Worm (Caenorhabditis elegans): ENCODE measurements around the gene C30G12.6.

C30G12.6 gene

DNA sequence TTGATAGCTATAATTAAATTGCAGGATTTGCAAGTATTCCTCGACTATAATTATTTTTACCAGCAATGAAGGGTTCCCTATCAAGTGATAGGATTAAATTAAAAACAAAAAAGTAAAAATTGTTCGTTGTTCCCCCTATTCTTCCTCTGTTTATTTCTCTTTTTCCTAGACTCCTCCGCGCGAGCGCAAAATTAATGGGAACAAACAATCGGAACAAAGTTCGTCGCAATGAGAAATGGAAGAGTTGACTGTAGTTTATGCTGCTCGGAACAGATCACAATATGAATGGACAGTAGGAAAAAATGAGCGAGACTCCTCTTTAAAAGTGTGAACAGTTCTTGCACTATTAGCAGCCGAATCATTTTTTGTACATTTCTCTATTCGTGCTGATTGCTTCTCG lies 44.9 kb upstream of the C30G12.6 start:
- TF ChIP-seq hlh-30 (tag; optimal IDR thresholded peaks at IDR 0.05; ENCODE audit: insufficient read depth), result no peak
- TF ChIP-seq hlh-8 (tag; optimal IDR thresholded peaks at IDR 0.05), result no peak
- no peak for TF ChIP-seq unc-86 (tag; optimal IDR thresholded peaks at IDR 0.05)
- TF ChIP-seq ceh-14 (tag; optimal IDR thresholded peaks at IDR 0.05), result no peak
- TF ChIP-seq ceh-48 (tag; optimal IDR thresholded peaks at IDR 0.05), result no peak
- no peak for TF ChIP-seq ceh-19 (GFP tag; optimal IDR thresholded peaks at IDR 0.05)

DNA sequence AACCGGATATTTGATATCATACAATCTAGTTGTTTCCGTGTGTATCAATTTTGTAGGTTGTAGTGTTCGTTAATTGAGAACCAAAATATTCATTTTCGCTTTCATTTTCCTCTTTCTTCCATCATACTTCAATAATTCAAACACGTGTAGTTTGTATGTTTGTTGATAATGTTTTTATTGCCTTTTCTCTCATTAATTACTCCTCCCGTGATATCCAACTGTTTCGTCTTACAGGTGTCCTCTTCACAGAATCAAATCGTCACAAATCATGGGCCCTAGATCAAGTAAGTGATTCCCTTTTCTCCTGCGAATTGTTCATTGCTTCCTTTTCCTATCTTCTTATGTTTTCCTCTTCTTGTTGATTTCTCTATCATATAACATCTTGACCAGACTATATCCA lies 43.2 kb upstream of the C30G12.6 start, which contains the start of gene nhr-21:
Gene nhr-21 (plus strand): TSS at position 235 of the 400 bp plus-strand sequence.
- TF ChIP-seq ceh-19 (GFP tag; optimal IDR thresholded peaks at IDR 0.05), result no peak
- no peak for TF ChIP-seq pat-9 (tag; optimal IDR thresholded peaks at IDR 0.05)
- no peak for TF ChIP-seq ttx-3 (tag; optimal IDR thresholded peaks at IDR 0.05)
- no peak for TF ChIP-seq nhr-11 (tag; optimal IDR thresholded peaks at IDR 0.05)
- TF ChIP-seq ceh-24 (tag; optimal IDR thresholded peaks at IDR 0.05), result no peak
- no peak for TF ChIP-seq C38D4.7 (GFP tag; optimal IDR thresholded peaks at IDR 0.05)
- no peak for TF ChIP-seq madf-2 (tag; optimal IDR thresholded peaks at IDR 0.05)
- no peak for TF ChIP-seq mec-3 (tag; optimal IDR thresholded peaks at IDR 0.05; ENCODE audit: borderline replicate concordance)
- no peak for TF ChIP-seq unc-55 (GFP tag; optimal IDR thresholded peaks at IDR 0.05)
- TF ChIP-seq tbx-2 (tag; optimal IDR thresholded peaks at IDR 0.05), result no peak
- no peak for TF ChIP-seq npax-4 (tag; optimal IDR thresholded peaks at IDR 0.05)
- TF ChIP-seq nhr-232 (tag; optimal IDR thresholded peaks at IDR 0.05), result no peak
- no peak for TF ChIP-seq fkh-10 (GFP tag; optimal IDR thresholded peaks at IDR 0.05)
- TF ChIP-seq ceh-9 (tag; optimal IDR thresholded peaks at IDR 0.05), result no peak

ce11 chrII:7337469-7337893 lies 41.7 kb upstream of the C30G12.6 start:
- peak; percentile 17 for TF ChIP-seq ceh-31 (tag; optimal IDR thresholded peaks at IDR 0.05)
- TF ChIP-seq ceh-18 (tag; optimal IDR thresholded peaks at IDR 0.05), result peak; percentile 15
- no peak for TF ChIP-seq F13H6.1 (tag; optimal IDR thresholded peaks at IDR 0.05)
- TF ChIP-seq sox-2 (GFP tag; IDR thresholded peaks at IDR 0.05), result no peak
- no peak for TF ChIP-seq pat-9 (tag; optimal IDR thresholded peaks at IDR 0.05)
- TF ChIP-seq elt-2 (tag; optimal IDR thresholded peaks at IDR 0.05), result peak; percentile 36
- no peak for TF ChIP-seq fkh-6 (tag; optimal IDR thresholded peaks at IDR 0.05)
- peak; percentile 58 for TF ChIP-seq tbx-2 (tag; optimal IDR thresholded peaks at IDR 0.05)
- no peak for TF ChIP-seq dmd-4 (tag; optimal IDR thresholded peaks at IDR 0.05; ENCODE audit: borderline replicate concordance)
- TF ChIP-seq fax-1 (tag; optimal IDR thresholded peaks at IDR 0.05), result no peak
- TF ChIP-seq hlh-30 (tag; optimal IDR thresholded peaks at IDR 0.05; ENCODE audit: insufficient read depth), result peak; percentile 63
- TF ChIP-seq dve-1 (tag; optimal IDR thresholded peaks at IDR 0.05), result peak; percentile 7
- TF ChIP-seq ceh-9 (tag; optimal IDR thresholded peaks at IDR 0.05), result no peak
- TF ChIP-seq nfya-1 (tag; optimal IDR thresholded peaks at IDR 0.05), result peak; percentile 3
- no peak for TF ChIP-seq ceh-45 (GFP tag; IDR thresholded peaks at IDR 0.05)
- no peak for TF ChIP-seq madf-2 (tag; optimal IDR thresholded peaks at IDR 0.05)
- TF ChIP-seq ztf-16 (tag; optimal IDR thresholded peaks at IDR 0.05), result no peak

ce11 chrII:7331224-7331623 lies 35.4 kb upstream of the C30G12.6 start, which contains the start of gene npax-1:
npax-1 (minus strand) TSS chrII:7331324.
- TF ChIP-seq ceh-2 (tag; optimal IDR thresholded peaks at IDR 0.05), result no peak
- TF ChIP-seq hlh-6 (tag; optimal IDR thresholded peaks at IDR 0.05), result no peak
- TF ChIP-seq hlh-8 (tag; optimal IDR thresholded peaks at IDR 0.05), result no peak
- no peak for TF ChIP-seq C08G9.2 (tag; optimal IDR thresholded peaks at IDR 0.05)
- no peak for TF ChIP-seq Y22D7AL.16 (tag; optimal IDR thresholded peaks at IDR 0.05)
- TF ChIP-seq fkh-10 (GFP tag; optimal IDR thresholded peaks at IDR 0.05), result no peak
- no peak for TF ChIP-seq pros-1 (tag; optimal IDR thresholded peaks at IDR 0.05)
- TF ChIP-seq K09A11.1 (tag; optimal IDR thresholded peaks at IDR 0.05; ENCODE audit: insufficient read depth), result no peak
- no peak for TF ChIP-seq rnt-1 (tag; optimal IDR thresholded peaks at IDR 0.05)
- TF ChIP-seq ceh-22 (tag; optimal IDR thresholded peaks at IDR 0.05), result no peak
- TF ChIP-seq sox-2 (GFP tag; IDR thresholded peaks at IDR 0.05), result no peak
- no peak for TF ChIP-seq ceh-14 (tag; optimal IDR thresholded peaks at IDR 0.05)
- TF ChIP-seq pha-2 (tag; optimal IDR thresholded peaks at IDR 0.05), result no peak
- no peak for TF ChIP-seq nhr-11 (tag; optimal IDR thresholded peaks at IDR 0.05)
- TF ChIP-seq ets-4 (tag; optimal IDR thresholded peaks at IDR 0.05), result no peak
